Fruit fly (Drosophila melanogaster) whole organism, embryonic: ENCODE data around the gene CG43163.
A peak's percentile ranks its signal among the peaks of the same experiment; 100 is the strongest.

Source experiments
- BtbVII ChIP-seq: fragments of 200-800 bp; sonication (Bioruptor generic); optimal IDR thresholded peaks from 3 replicates; lab custom pipeline; 2017; ENCODE audit warnings: missing biosample characterization, mild to moderate bottlenecking, missing genetic modification characterization
- CG10543 ChIP-seq: fragments of 200-800 bp; sonication (Bioruptor generic); optimal IDR thresholded peaks from 3 replicates; lab custom pipeline; 2017; ENCODE audit warnings: missing biosample characterization, mild to moderate bottlenecking, missing genetic modification characterization, moderate library complexity
- CG11085 ChIP-seq: fragments of 200-800 bp; sonication (Bioruptor generic); IDR thresholded peaks from 2 replicates; pipeline ENCODE4 v1.3.6; 2022; ENCODE audit warnings: missing biosample characterization, missing genetic modification characterization
- CG14710 ChIP-seq: fragments of 200-800 bp; sonication (Bioruptor generic); optimal IDR thresholded peaks from 3 replicates; lab custom pipeline; 2019; ENCODE audit warnings: missing biosample characterization, mild to moderate bottlenecking, missing genetic modification characterization, moderate library complexity
- CG14965 ChIP-seq: fragments of 200-800 bp; sonication (Bioruptor generic); optimal IDR thresholded peaks from 2 replicates; lab custom pipeline; 2016; ENCODE audit warnings: missing biosample characterization, missing genetic modification characterization, borderline replicate concordance
- CG15601 ChIP-seq: fragments of 200-800 bp; sonication (Bioruptor generic); optimal IDR thresholded peaks from 3 replicates; lab custom pipeline; 2019; ENCODE audit warnings: missing biosample characterization, mild to moderate bottlenecking, missing genetic modification characterization, moderate library complexity
- CG16815 ChIP-seq: fragments of 200-800 bp; sonication (Bioruptor generic); optimal IDR thresholded peaks from 3 replicates; lab custom pipeline; 2017; ENCODE audit warnings: missing biosample characterization, mild to moderate bottlenecking, missing genetic modification characterization
- CG16863 ChIP-seq: fragments of 200-800 bp; sonication (Bioruptor generic); optimal IDR thresholded peaks from 3 replicates; lab custom pipeline; 2016; ENCODE audit warnings: missing biosample characterization, missing genetic modification characterization
- CG18476 ChIP-seq: fragments of 200-800 bp; sonication (Bioruptor generic); optimal IDR thresholded peaks from 2 replicates; lab custom pipeline; 2016; ENCODE audit warnings: missing biosample characterization, mild to moderate bottlenecking, missing genetic modification characterization
- CG18764 ChIP-seq: fragments of 200-800 bp; sonication (Bioruptor generic); optimal IDR thresholded peaks from 3 replicates; lab custom pipeline; 2016; ENCODE audit warnings: missing biosample characterization, missing genetic modification characterization
- CG2678 ChIP-seq: fragments of 200-800 bp; sonication (Bioruptor generic); optimal IDR thresholded peaks from 3 replicates; lab custom pipeline; 2019; ENCODE audit warnings: missing biosample characterization, mild to moderate bottlenecking, missing genetic modification characterization, moderate library complexity
- CG2889 ChIP-seq: fragments of 200-800 bp; sonication (Bioruptor generic); IDR thresholded peaks from 3 replicates; pipeline ENCODE4 v1.3.6; 2022; ENCODE audit warnings: missing biosample characterization, missing genetic modification characterization
- CG3065 ChIP-seq: fragments of 200-800 bp; sonication (Bioruptor generic); optimal IDR thresholded peaks from 2 replicates; lab custom pipeline; 2016; ENCODE audit warnings: missing biosample characterization, missing genetic modification characterization
- CG32772 ChIP-seq: fragments of 200-800 bp; sonication (Bioruptor generic); IDR thresholded peaks from 2 replicates; pipeline ENCODE4 v1.3.6; 2022; ENCODE audit warnings: missing biosample characterization, missing genetic modification characterization
- CG3847 ChIP-seq: fragments of 200-800 bp; sonication (Bioruptor generic); IDR thresholded peaks from 2 replicates; pipeline ENCODE4 v1.3.6; 2022; ENCODE audit warnings: missing biosample characterization, missing genetic modification characterization
- CG3995 ChIP-seq: fragments of 200-800 bp; sonication (Bioruptor generic); optimal IDR thresholded peaks from 3 replicates; lab custom pipeline; 2016; ENCODE audit warnings: missing biosample characterization, missing genetic modification characterization
- CG4282 ChIP-seq: fragments of 200-800 bp; sonication (Bioruptor generic); optimal IDR thresholded peaks from 2 replicates; lab custom pipeline; 2016; ENCODE audit warnings: missing biosample characterization, missing genetic modification characterization
- CG4360 ChIP-seq: fragments of 200-800 bp; sonication (Bioruptor generic); IDR thresholded peaks from 2 replicates; pipeline ENCODE4 v1.3.6; 2022; ENCODE audit warnings: missing biosample characterization, missing genetic modification characterization
- CG5180 ChIP-seq: fragments of 200-800 bp; sonication (Bioruptor generic); optimal IDR thresholded peaks from 3 replicates; lab custom pipeline; 2017; ENCODE audit warnings: missing biosample characterization, missing genetic modification characterization, mild to moderate bottlenecking, moderate library complexity, missing genetic modification reagents
- CG6175 ChIP-seq: fragments of 200-800 bp; sonication (Bioruptor generic); IDR thresholded peaks from 3 replicates; pipeline ENCODE4 v1.3.6; 2022; ENCODE audit warnings: missing biosample characterization, missing genetic modification characterization
- CG6272 ChIP-seq: fragments of 200-800 bp; sonication (Bioruptor generic); IDR thresholded peaks from 2 replicates; pipeline ENCODE4 v1.3.6; 2022; ENCODE audit warnings: missing biosample characterization, missing genetic modification characterization
- CG8089 ChIP-seq: fragments of 200-800 bp; sonication (Bioruptor generic); optimal IDR thresholded peaks from 3 replicates; lab custom pipeline; 2016; ENCODE audit warnings: missing biosample characterization, missing genetic modification characterization
- CG8290 ChIP-seq, 3 experiments: fragments of 200-800 bp; sonication (Bioruptor generic); optimal IDR thresholded peaks; 2 replicates each; lab custom pipeline; 2016 to 2019; ENCODE audit warnings: missing biosample characterization in 3 of 3, missing genetic modification characterization in 3 of 3, mild to moderate bottlenecking in 2 of 3, moderate library complexity in 1 of 3
- Dbx ChIP-seq: fragments of 200-800 bp; sonication (Bioruptor generic); IDR thresholded peaks from 3 replicates; pipeline ENCODE4 v1.3.6; 2022; ENCODE audit warnings: missing biosample characterization, missing genetic modification characterization
- Eip74EF ChIP-seq, 2 experiments: fragments of 200-800 bp in 1 of 2; fragments of >200 bp in 1 of 2; sonication (Bioruptor generic) in 1 of 2; optimal IDR thresholded peaks; 2 replicates each; lab custom pipeline; 2017 to 2019; ENCODE audit warnings: missing biosample characterization in 2 of 2, missing genetic modification characterization in 2 of 2, mild to moderate bottlenecking in 1 of 2, moderate library complexity in 1 of 2
- Ets97D ChIP-seq: fragments of 200-800 bp; sonication (Bioruptor generic); optimal IDR thresholded peaks from 3 replicates; lab custom pipeline; 2016; ENCODE audit warnings: missing biosample characterization, missing genetic modification characterization
- H2.0 ChIP-seq: fragments of 200-800 bp; sonication (Bioruptor generic); IDR thresholded peaks from 2 replicates; pipeline ENCODE4 v1.3.6; 2022; ENCODE audit warnings: missing biosample characterization, missing genetic modification characterization
- HHEX ChIP-seq: fragments of 200-800 bp; sonication (Bioruptor generic); optimal IDR thresholded peaks from 3 replicates; lab custom pipeline; 2017; ENCODE audit warnings: missing biosample characterization, mild to moderate bottlenecking, missing genetic modification characterization, missing genetic modification reagents
- Hand ChIP-seq: fragments of 200-800 bp; sonication (Bioruptor generic); optimal IDR thresholded peaks from 2 replicates; lab custom pipeline; 2017; ENCODE audit warnings: mild to moderate bottlenecking, missing biosample characterization, missing genetic modification reagents, missing genetic modification characterization
- Hmx ChIP-seq: fragments of 200-800 bp; sonication (Bioruptor generic); optimal IDR thresholded peaks from 2 replicates; lab custom pipeline; 2016; ENCODE audit warnings: missing biosample characterization, missing genetic modification characterization
- Neu2 ChIP-seq: fragments of 200-800 bp; sonication (Bioruptor generic); optimal IDR thresholded peaks from 3 replicates; lab custom pipeline; 2016; ENCODE audit warnings: missing biosample characterization, missing genetic modification characterization, borderline replicate concordance
- Poxn ChIP-seq: fragments of 200-800 bp; sonication (Bioruptor generic); IDR thresholded peaks from 2 replicates; pipeline ENCODE4 v1.3.6; 2022; ENCODE audit warnings: missing biosample characterization, missing genetic modification characterization
- Sox102F ChIP-seq: fragments of 200-800 bp; sonication (Bioruptor generic); optimal IDR thresholded peaks from 2 replicates; lab custom pipeline; 2018; ENCODE audit warnings: missing biosample characterization, mild to moderate bottlenecking, missing genetic modification characterization, moderate library complexity
- Ssrp ChIP-seq: fragments of 200-800 bp; sonication (Bioruptor generic); optimal IDR thresholded peaks from 2 replicates; lab custom pipeline; 2018; ENCODE audit warnings: missing biosample characterization, mild to moderate bottlenecking, missing genetic modification characterization, moderate library complexity
- TFAM ChIP-seq: fragments of 200-800 bp; sonication (Bioruptor generic); optimal IDR thresholded peaks from 2 replicates; lab custom pipeline; 2017; ENCODE audit warnings: missing biosample characterization, missing genetic modification characterization, inconsistent platforms
- Trl ChIP-seq, 3 experiments: fragments of >200 bp in 2 of 3; fragments of 200-800 bp in 1 of 3; sonication (Bioruptor generic) in 1 of 3; optimal IDR thresholded peaks; 2 replicates in 1 of 3; 3 replicates in 2 of 3; lab custom pipeline; 2016 to 2017; ENCODE audit warnings: missing biosample characterization in 1 of 3, missing genetic modification characterization in 1 of 3
- Xbp1 ChIP-seq: fragments of 200-800 bp; sonication (Bioruptor generic); optimal IDR thresholded peaks from 3 replicates; lab custom pipeline; 2016; ENCODE audit warnings: missing biosample characterization, mild to moderate bottlenecking, missing genetic modification characterization
- al ChIP-seq: fragments of 200-800 bp; sonication (Bioruptor generic); IDR thresholded peaks from 2 replicates; pipeline ENCODE4 v1.3.6; 2022; ENCODE audit warnings: missing biosample characterization, missing genetic modification characterization
- amos ChIP-seq: fragments of 200-800 bp; sonication (Bioruptor generic); IDR thresholded peaks from 2 replicates; pipeline ENCODE4 v1.3.6; 2022; ENCODE audit warnings: missing biosample characterization, missing genetic modification characterization; ENCODE audit not compliant: partially characterized antibody
- cad ChIP-seq: fragments of >200 bp; optimal IDR thresholded peaks from 2 replicates; lab custom pipeline; 2017; ENCODE audit warnings: missing biosample characterization, missing genetic modification characterization
- ewg ChIP-seq: fragments of 200-800 bp; sonication (Bioruptor generic); optimal IDR thresholded peaks from 3 replicates; lab custom pipeline; 2017; ENCODE audit warnings: mild to moderate bottlenecking, missing biosample characterization, missing genetic modification reagents, missing genetic modification characterization
- fru ChIP-seq: fragments of >200 bp; optimal IDR thresholded peaks from 2 replicates; lab custom pipeline; 2017
- ro ChIP-seq: fragments of 200-800 bp; sonication (Bioruptor generic); IDR thresholded peaks from 2 replicates; pipeline ENCODE4 v1.3.6; 2022; ENCODE audit warnings: missing biosample characterization, missing genetic modification characterization
- sc ChIP-seq, 3 experiments: fragments of >200 bp in 2 of 3; fragments of 200-800 bp in 1 of 3; sonication (Bioruptor generic) in 1 of 3; optimal IDR thresholded peaks; 2 replicates in 2 of 3; 3 replicates in 1 of 3; lab custom pipeline; 2017; ENCODE audit warnings: mild to moderate bottlenecking in 1 of 3, missing biosample characterization in 1 of 3, missing genetic modification characterization in 1 of 3, missing genetic modification reagents in 1 of 3
- stwl ChIP-seq: fragments of 200-800 bp; sonication (Bioruptor generic); optimal IDR thresholded peaks from 3 replicates; lab custom pipeline; 2018; ENCODE audit warnings: missing biosample characterization, mild to moderate bottlenecking, missing genetic modification characterization, moderate library complexity
- sug ChIP-seq: fragments of 200-800 bp; optimal IDR thresholded peaks from 2 replicates; lab custom pipeline; 2019; ENCODE audit warnings: missing biosample characterization, mild to moderate bottlenecking, missing genetic modification characterization, moderate library complexity
- zf30C ChIP-seq: fragments of 200-800 bp; sonication (Bioruptor generic); optimal IDR thresholded peaks from 3 replicates; lab custom pipeline; 2018; ENCODE audit warnings: missing biosample characterization, mild to moderate bottlenecking, missing genetic modification characterization

The CG43163 gene

DNA sequence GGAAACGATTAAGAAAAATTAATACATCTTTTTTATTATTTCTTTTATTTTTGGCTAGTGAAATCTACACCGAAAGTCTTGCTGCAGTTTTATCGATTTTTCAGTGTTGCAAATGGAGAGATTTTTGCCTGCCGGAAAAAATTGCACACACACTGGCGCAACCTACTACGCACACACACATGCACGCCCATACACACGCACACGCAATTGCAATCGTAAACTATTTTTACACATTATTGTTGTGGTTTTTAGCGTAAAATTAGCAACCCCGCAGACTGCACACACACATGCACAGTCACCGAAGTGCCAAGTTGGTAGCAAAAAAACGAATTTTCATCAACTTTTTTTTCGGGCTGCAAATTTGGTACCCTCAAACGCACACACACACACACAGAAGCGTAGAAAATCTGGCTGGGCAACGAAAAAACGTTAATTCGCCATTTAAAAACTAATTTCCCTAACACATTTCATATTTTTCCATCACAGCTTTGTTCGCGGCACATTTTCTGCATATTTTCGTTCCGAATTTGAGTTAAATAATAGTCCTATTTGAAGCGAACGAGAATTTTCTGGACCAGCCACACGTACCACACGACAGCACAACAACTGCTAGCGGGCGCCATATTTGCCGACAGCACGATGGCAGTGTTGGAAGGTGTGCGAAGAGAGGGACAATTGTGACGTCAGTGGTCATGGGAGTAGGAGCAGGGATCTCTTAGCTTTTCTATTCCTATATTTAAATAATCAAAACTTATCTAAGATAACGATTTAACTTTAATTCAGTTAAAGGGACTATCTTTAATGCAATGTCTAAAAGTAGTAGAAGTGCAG is 65.0 kb downstream of the CG43163 start, which contains the start of gene Unr (continued):
- TF ChIP-seq CG6272 (GFP tag; lab: Robert Waterston, UW): no peak
- peak; percentile 63 for TF ChIP-seq CG16863 (GFP tag; lab: Kevin White, UChicago)
- TF ChIP-seq Trl (optimal IDR thresholded peaks at IDR 0.05; lab: Kevin White, UChicago): no peak
- peak; percentile 75 for TF ChIP-seq Trl (GFP tag; optimal IDR thresholded peaks at IDR 0.05; lab: Kevin White, UChicago)
- peak; percentile 61 for TF ChIP-seq Sox102F (GFP tag; lab: Kevin White, UChicago)
- peak; percentile 67 for TF ChIP-seq CG18476 (GFP tag; lab: Kevin White, UChicago)
- TF ChIP-seq Ets97D (GFP tag; lab: Kevin White, UChicago): peak; percentile 83
- TF ChIP-seq CG32772 (GFP tag; lab: Robert Waterston, UW): no peak; the same call in 1 of the 2 replicates
- TF ChIP-seq CG4282: peak; percentile 58
- no peak for TF ChIP-seq fru
- TF ChIP-seq CG2678 (tag; lab: Kevin White, UChicago): peak; percentile 81
- TF ChIP-seq CG14710 (tag; lab: Kevin White, UChicago): peak; percentile 53
- TF ChIP-seq CG3065 (GFP tag; lab: Kevin White, UChicago): peak; percentile 36
- peak; percentile 38 for TF ChIP-seq Ssrp (tag; lab: Kevin White, UChicago)
- TF ChIP-seq TFAM (GFP tag; lab: Kevin White, UChicago): peak; percentile 27
- no peak; the same call in 1 of the 2 replicates for TF ChIP-seq ro (GFP tag; lab: Robert Waterston, UW)
- TF ChIP-seq Dbx (GFP tag; lab: Robert Waterston, UW): peak; percentile 83; the same call in 2 of the 3 replicates
- peak; percentile 67 for TF ChIP-seq ewg (GFP tag; lab: Kevin White, UChicago)
- peak; percentile 70 for TF ChIP-seq sug (tag; lab: Kevin White, UChicago)
- peak; percentile 46 for TF ChIP-seq zf30C (GFP tag; lab: Kevin White, UChicago)
- peak; percentile 87 for TF ChIP-seq Xbp1 (GFP tag; lab: Kevin White, UChicago)
- no peak for TF ChIP-seq Hand (GFP tag; lab: Kevin White, UChicago)
- peak; percentile 35 for TF ChIP-seq BtbVII (GFP tag; lab: Kevin White, UChicago)
- no peak for TF ChIP-seq cad (GFP tag; lab: Kevin White, UChicago)
- peak; percentile 73 for TF ChIP-seq HHEX (GFP tag; lab: Kevin White, UChicago)
- peak; percentile 51 for TF ChIP-seq CG15601 (tag; lab: Kevin White, UChicago)
- TF ChIP-seq CG10543 (GFP tag; lab: Kevin White, UChicago): peak; percentile 78
- peak; percentile 52 for TF ChIP-seq CG8089 (GFP tag; lab: Kevin White, UChicago)
- peak; percentile 78; the same call in 2 of the 3 replicates for TF ChIP-seq CG6175
- TF ChIP-seq sc (optimal IDR thresholded peaks at IDR 0.05; lab: Kevin White, UChicago): no peak
- peak; percentile 22 for TF ChIP-seq sc (GFP tag; optimal IDR thresholded peaks at IDR 0.05; lab: Kevin White, UChicago)
- TF ChIP-seq CG4360: peak; percentile 64
- TF ChIP-seq al (GFP tag; lab: Robert Waterston, UW): peak; percentile 77; the same call in 1 of the 2 replicates
- TF ChIP-seq Poxn (GFP tag; lab: Robert Waterston, UW): no peak
- TF ChIP-seq CG2889 (GFP tag; lab: Robert Waterston, UW): no peak
- peak; percentile 49 for TF ChIP-seq CG3995 (GFP tag; lab: Kevin White, UChicago)
- TF ChIP-seq CG11085 (GFP tag; lab: Robert Waterston, UW): peak; percentile 58; the same call in 1 of the 2 replicates
- TF ChIP-seq Neu2 (GFP tag; lab: Kevin White, UChicago): no peak
- peak; percentile 49 for TF ChIP-seq stwl (tag; lab: Kevin White, UChicago)
- TF ChIP-seq CG5180 (GFP tag; lab: Kevin White, UChicago): peak; percentile 6
- peak in 1 of 2 experiments; percentile 60 for TF ChIP-seq Eip74EF (GFP tag; optimal IDR thresholded peaks at IDR 0.05; lab: Kevin White, UChicago)
- TF ChIP-seq CG14965 (GFP tag; lab: Kevin White, UChicago): no peak
- peak; percentile 80 for TF ChIP-seq H2.0
- peak; percentile 76 for TF ChIP-seq Hmx (GFP tag; lab: Kevin White, UChicago)
- peak; percentile 69 for TF ChIP-seq CG8290 (GFP tag; optimal IDR thresholded peaks at IDR 0.05; lab: Kevin White, UChicago)
- peak in 1 of 2 experiments; percentile 89 for TF ChIP-seq CG8290 (tag; optimal IDR thresholded peaks at IDR 0.05; lab: Kevin White, UChicago)
- TF ChIP-seq CG3847 (GFP tag; lab: Robert Waterston, UW): peak; percentile 80
- peak; percentile 42 for TF ChIP-seq CG16815 (GFP tag; lab: Kevin White, UChicago)
- no peak; the same call in 1 of the 2 replicates for TF ChIP-seq amos
- peak; percentile 34 for TF ChIP-seq CG18764
